Worm (Caenorhabditis elegans) whole organism, L1 larva: ENCODE results near the gene D1005.6.

ENCODE experiments used
- C04F5.9 ChIP-seq: sonication (generic microtip); optimal IDR thresholded peaks from 2 replicates; lab custom pipeline; 2016; ENCODE audit warnings: missing genetic modification characterization, missing compliant biosample characterization
- jun-1 ChIP-seq: fragments of 150-350 bp; optimal IDR thresholded peaks from 2 replicates; lab custom pipeline; 2014; ENCODE audit warnings: missing biosample characterization, missing genetic modification reagents, missing genetic modification characterization
- nhr-11 ChIP-seq: fragments of 150-350 bp; optimal IDR thresholded peaks from 2 replicates; lab custom pipeline; 2014; ENCODE audit warnings: missing biosample characterization, missing genetic modification characterization
- nhr-12 ChIP-seq: sonication (generic microtip); optimal IDR thresholded peaks from 2 replicates; lab custom pipeline; 2017; ENCODE audit warnings: missing biosample characterization, missing genetic modification characterization
- nhr-20 ChIP-seq: sonication (generic microtip); optimal IDR thresholded peaks from 2 replicates; lab custom pipeline; 2016; ENCODE audit warnings: mild to moderate bottlenecking, missing genetic modification characterization, missing compliant biosample characterization

- TF ChIP-seq nhr-11 (tag; lab: Kevin White, UChicago) (no peak), jun-1 (tag; lab: Kevin White, UChicago) (no peak), nhr-12 (tag; lab: Kevin White, UChicago) (no peak), C04F5.9 (tag; lab: Kevin White, UChicago) (no peak), nhr-20 (no peak)
Measured at ce11 chrX:1468057-1468456, 3.5 kb upstream of the D1005.6 start.
